Worm (Caenorhabditis elegans): ENCODE results near the gene F19B10.10.

The F19B10.10 gene

DNA sequence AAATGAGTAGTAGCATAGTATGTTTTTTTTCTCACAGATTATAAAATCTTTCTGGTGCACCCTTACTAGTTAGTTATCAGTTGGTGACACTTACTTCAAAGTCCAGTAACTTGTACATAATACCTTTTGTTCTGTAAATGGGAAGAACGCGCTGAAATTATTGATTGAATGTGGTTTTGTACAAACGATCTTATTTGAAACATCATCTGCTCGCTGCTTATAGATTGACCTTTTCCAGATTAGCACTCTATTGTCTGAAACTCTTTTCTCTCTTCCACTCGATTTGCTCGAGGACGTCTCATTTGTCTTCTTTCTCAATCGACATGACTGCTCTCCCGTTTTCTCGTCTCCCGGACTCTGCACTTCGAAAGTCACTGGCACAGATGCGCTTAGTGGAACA, 34.1 kb downstream of the F19B10.10 start, which contains the start of gene fbxb-33:
fbxb-33 (plus strand) TSS at position 301 of the 400 bp plus-strand sequence.
- no peak for TF ChIP-seq him-1 (tag; optimal IDR thresholded peaks at IDR 0.05)
- TF ChIP-seq W03F9.2 (tag; optimal IDR thresholded peaks at IDR 0.05), result no peak
- no peak for TF ChIP-seq dao-5 (tag; optimal IDR thresholded peaks at IDR 0.05)

- TF ChIP-seq him-1 (tag; optimal IDR thresholded peaks at IDR 0.05) (no peak), W03F9.2 (tag; optimal IDR thresholded peaks at IDR 0.05) (no peak), dao-5 (tag; optimal IDR thresholded peaks at IDR 0.05) (no peak)
Observed at ce11 chrII:3641197-3641596, 40.0 kb downstream of the F19B10.10 start, which contains the start of gene M151.1. TSS of gene M151.1 (plus strand) at chrII:3641497.

DNA sequence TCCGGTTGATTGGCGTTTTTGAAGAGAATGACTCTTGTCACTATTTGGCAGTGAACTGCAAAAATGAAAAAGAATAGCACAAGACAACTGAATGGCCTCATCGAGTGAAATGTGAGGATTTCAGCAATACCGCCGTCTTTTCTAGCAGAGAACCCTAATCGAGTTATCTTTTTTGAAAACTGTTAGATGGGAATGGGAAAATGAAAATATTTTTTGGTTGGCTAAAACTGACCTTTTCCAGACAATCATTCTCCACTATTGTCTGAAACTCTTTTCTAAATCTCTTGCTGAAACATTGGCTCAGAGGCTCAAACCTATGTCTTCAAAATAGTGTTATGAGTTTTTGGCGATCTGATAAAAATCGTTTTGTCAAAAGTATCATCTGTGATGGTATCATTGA, 41.0 kb downstream of the F19B10.10 start, which contains the start of gene M151.10:
M151.10 (minus strand) TSS at position 101 of the 400 bp plus-strand sequence.
- TF ChIP-seq W03F9.2 (tag; optimal IDR thresholded peaks at IDR 0.05) (no peak), him-1 (tag; optimal IDR thresholded peaks at IDR 0.05) (no peak), dao-5 (tag; optimal IDR thresholded peaks at IDR 0.05) (no peak)

DNA sequence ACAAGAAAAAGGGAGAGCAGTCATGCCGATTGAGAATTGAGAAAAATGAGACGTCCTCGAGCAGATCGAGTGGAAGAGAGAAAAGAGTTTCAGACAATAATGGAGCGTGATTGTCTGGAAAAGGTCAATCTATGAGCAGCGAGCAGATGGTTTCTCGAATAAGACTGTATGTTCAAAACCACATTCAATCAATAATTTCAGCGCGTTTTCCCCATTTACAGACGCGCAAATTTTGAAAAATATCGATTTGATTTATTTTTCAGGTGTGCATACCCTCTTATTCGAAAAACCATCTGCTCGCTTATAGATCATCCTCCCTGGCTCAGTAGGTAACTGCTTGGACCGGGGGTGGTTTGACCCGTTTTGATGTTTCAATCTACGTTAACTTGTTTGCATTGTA, 42.0 kb downstream of the F19B10.10 start, which contains the start of gene fbxb-31:
fbxb-31 (minus strand) TSS at position 101 of the 400 bp plus-strand sequence.
- TF ChIP-seq dao-5 (tag; optimal IDR thresholded peaks at IDR 0.05) (no peak), him-1 (tag; optimal IDR thresholded peaks at IDR 0.05) (no peak), W03F9.2 (tag; optimal IDR thresholded peaks at IDR 0.05) (no peak)

- TF ChIP-seq W03F9.2 (tag; optimal IDR thresholded peaks at IDR 0.05) (no peak), him-1 (tag; optimal IDR thresholded peaks at IDR 0.05) (no peak), dao-5 (tag; optimal IDR thresholded peaks at IDR 0.05) (no peak)
Observed at ce11 chrII:3634765-3635164, 46.5 kb downstream of the F19B10.10 start.

DNA sequence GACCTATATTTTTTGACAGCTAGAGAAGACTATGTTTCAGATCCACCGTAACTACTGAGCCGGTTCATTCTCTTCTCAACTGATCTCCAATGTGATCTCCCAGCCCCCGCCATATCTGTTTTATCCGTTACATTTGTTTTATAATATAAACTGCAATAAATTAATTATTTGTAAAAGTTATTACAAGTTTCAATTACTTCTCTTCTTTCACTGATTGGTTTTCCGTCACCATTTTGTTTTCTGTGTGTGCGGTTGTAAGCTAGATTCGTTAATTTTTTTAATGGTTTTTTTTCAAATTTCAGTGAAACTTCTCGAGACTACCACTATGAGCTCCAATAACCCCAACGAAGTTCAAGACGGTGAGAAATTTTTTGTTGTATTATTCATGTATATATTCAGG, 50.4 kb downstream of the F19B10.10 start, which contains the start of gene M151.2:
M151.2 (plus strand) TSS at position 301 of the 400 bp plus-strand sequence.
- TF ChIP-seq W03F9.2 (tag; optimal IDR thresholded peaks at IDR 0.05) (no peak), him-1 (tag; optimal IDR thresholded peaks at IDR 0.05) (no peak), dao-5 (tag; optimal IDR thresholded peaks at IDR 0.05) (no peak)

Measured in whole organism, L4/young adult.